Fruit fly (Drosophila melanogaster) whole organism: Measurements from ENCODE around the gene CG14316.

Experiments used
- CG8478 ChIP-seq: fragments of >200 bp; optimal IDR thresholded peaks from 2 replicates; lab custom pipeline; 2018; ENCODE audit warnings: inconsistent platforms
- Dll ChIP-seq: fragments of >200 bp; optimal IDR thresholded peaks from 2 replicates; lab custom pipeline; 2017
- EcR ChIP-seq, 2 experiments: fragments of >200 bp; optimal IDR thresholded peaks; 2 replicates each; lab custom pipeline; 2017; ENCODE audit warnings: missing biosample characterization in 2 of 2, missing genetic modification characterization in 2 of 2, missing genetic modification reagents in 2 of 2
- pan ChIP-seq: fragments of >200 bp; optimal IDR thresholded peaks from 2 replicates; lab custom pipeline; 2017
- psq ChIP-seq: fragments of >200 bp; optimal IDR thresholded peaks from 2 replicates; lab custom pipeline; 2017
- usp ChIP-seq: fragments of >200 bp; optimal IDR thresholded peaks from 2 replicates; lab custom pipeline; 2017; ENCODE audit warnings: missing biosample characterization, missing genetic modification characterization, mixed read lengths

DNA sequence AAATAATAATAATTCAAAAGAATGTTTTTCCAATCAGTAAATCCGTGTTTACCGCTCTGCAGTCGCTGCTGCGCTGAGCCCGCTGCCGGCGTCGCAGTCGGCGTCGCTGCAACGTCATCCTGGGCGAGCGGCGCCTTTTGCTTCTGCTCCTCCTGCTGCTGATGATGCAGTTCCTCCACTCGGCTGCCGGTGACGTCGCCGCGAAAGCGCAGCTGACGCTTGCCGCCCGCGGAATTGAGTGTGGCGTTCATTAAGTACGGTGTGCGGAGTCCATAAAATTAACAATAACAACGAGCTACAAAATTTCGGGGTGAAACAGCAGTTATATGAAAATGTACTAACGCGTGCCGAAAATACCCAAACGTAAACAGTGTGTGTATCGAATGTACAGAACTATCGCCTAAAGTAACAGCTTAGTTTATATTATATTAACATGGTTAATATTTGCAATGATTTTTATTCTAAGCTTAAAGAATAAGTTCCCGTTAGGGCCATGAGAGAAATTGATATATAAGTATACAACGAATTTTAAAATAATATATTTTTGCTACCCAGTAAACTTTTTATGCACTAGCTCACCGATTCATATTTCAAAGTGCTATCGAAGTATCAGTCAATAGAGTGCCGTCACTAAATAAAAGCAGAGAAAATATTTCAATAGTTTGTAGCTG is 12.3 kb downstream of the CG14316 start, which contains the start of the genes CG7218 and Cbp20:
- TF ChIP-seq psq (lab: Kevin White, UChicago) (no peak), Dll (lab: Kevin White, UChicago) (no peak), CG8478 (lab: Kevin White, UChicago) (no peak), pan (lab: Kevin White, UChicago) (no peak), usp (GFP tag; lab: Kevin White, UChicago) (no peak), EcR (GFP tag; optimal IDR thresholded peaks at IDR 0.05; lab: Kevin White, UChicago) (no peak)
